Fruit fly (Drosophila melanogaster): ENCODE results near the gene CG3457.

Gene CG3457

DNA sequence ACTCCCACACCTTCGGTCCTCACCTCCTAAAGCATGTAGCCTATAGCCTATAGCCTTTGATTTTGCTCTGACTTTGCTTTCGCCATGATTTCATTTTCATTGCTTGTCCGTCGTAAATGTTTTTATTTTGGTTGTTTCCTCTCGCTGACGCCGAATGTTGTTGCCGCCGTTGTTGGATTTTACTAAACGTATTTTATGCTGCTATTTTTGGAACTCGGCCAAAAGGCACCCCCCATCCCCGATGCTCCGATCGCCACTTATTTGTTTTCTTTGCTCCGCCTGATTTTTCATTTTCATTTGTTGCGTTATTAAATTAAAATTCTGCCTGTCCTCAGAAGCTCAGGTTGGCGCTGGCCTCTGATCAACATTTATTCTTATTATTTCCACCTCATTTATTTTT is 31.6 kb downstream of the CG3457 start:
- TF ChIP-seq cnc (optimal IDR thresholded peaks at IDR 0.05) = no peak
- TF ChIP-seq CG11617 (GFP tag; optimal IDR thresholded peaks at IDR 0.05) = no peak
- no peak for TF ChIP-seq Clk (GFP tag; optimal IDR thresholded peaks at IDR 0.05)
- no peak for TF ChIP-seq toe (GFP tag; optimal IDR thresholded peaks at IDR 0.05)
- no peak for TF ChIP-seq Mnt (GFP tag; optimal IDR thresholded peaks at IDR 0.05)
- no peak for TF ChIP-seq ovo (GFP tag; optimal IDR thresholded peaks at IDR 0.05)
- TF ChIP-seq Crg-1 (GFP tag; optimal IDR thresholded peaks at IDR 0.05) = no peak
- TF ChIP-seq CG12768 (GFP tag; optimal IDR thresholded peaks at IDR 0.05) = no peak
- TF ChIP-seq CG7045 (GFP tag; optimal IDR thresholded peaks at IDR 0.05) = no peak
- no peak for TF ChIP-seq tj (GFP tag; optimal IDR thresholded peaks at IDR 0.05)
- no peak for TF ChIP-seq CG7101 (tag; optimal IDR thresholded peaks at IDR 0.05)
- no peak for TF ChIP-seq CG14711 (tag; optimal IDR thresholded peaks at IDR 0.05)
- no peak for TF ChIP-seq pad (GFP tag; optimal IDR thresholded peaks at IDR 0.05)
- TF ChIP-seq CG33017 (tag; optimal IDR thresholded peaks at IDR 0.05) = no peak

DNA sequence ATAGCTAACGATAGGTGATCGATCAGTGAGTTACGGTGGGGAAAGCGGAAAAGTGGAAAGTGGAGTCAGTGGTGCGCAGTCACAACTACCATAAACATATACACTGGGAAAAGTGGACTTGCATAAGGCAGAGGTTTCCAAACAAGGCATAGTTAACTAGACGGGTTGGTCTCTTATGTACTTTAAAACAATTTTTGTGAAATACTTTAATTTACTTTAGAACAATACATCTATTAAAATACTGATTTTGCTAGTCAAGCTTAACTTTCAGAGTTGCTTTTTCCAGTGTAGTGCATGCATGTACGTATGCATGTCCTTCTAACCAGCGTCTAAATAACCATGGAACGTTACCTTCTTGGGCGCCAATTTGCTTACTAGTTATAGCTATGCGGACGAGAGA is 32.3 kb downstream of the CG3457 start:
- TF ChIP-seq CG7045 (GFP tag; optimal IDR thresholded peaks at IDR 0.05) (no peak), CG12768 (GFP tag; optimal IDR thresholded peaks at IDR 0.05) (no peak), CG11617 (GFP tag; optimal IDR thresholded peaks at IDR 0.05) (no peak), CG1620 (GFP tag; optimal IDR thresholded peaks at IDR 0.05) (no peak), pad (GFP tag; optimal IDR thresholded peaks at IDR 0.05) (no peak), ovo (GFP tag; optimal IDR thresholded peaks at IDR 0.05) (no peak), CG14711 (tag; optimal IDR thresholded peaks at IDR 0.05) (no peak), bab1 (GFP tag; optimal IDR thresholded peaks at IDR 0.05) (no peak), CG7101 (tag; optimal IDR thresholded peaks at IDR 0.05) (no peak), cic (GFP tag; optimal IDR thresholded peaks at IDR 0.05) (no peak), Clk (GFP tag; optimal IDR thresholded peaks at IDR 0.05) (no peak), CG5204 (GFP tag; optimal IDR thresholded peaks at IDR 0.05) (no peak), tj (GFP tag; optimal IDR thresholded peaks at IDR 0.05) (no peak), kay (GFP tag; ENCODE audit: borderline replicate concordance) (no peak), Crg-1 (GFP tag; optimal IDR thresholded peaks at IDR 0.05) (no peak), toe (GFP tag; optimal IDR thresholded peaks at IDR 0.05) (no peak), Mnt (GFP tag; optimal IDR thresholded peaks at IDR 0.05) (no peak), cnc (optimal IDR thresholded peaks at IDR 0.05) (no peak), CG33017 (tag; optimal IDR thresholded peaks at IDR 0.05) (no peak), Hr96 (GFP tag; optimal IDR thresholded peaks at IDR 0.05) (no peak)

DNA sequence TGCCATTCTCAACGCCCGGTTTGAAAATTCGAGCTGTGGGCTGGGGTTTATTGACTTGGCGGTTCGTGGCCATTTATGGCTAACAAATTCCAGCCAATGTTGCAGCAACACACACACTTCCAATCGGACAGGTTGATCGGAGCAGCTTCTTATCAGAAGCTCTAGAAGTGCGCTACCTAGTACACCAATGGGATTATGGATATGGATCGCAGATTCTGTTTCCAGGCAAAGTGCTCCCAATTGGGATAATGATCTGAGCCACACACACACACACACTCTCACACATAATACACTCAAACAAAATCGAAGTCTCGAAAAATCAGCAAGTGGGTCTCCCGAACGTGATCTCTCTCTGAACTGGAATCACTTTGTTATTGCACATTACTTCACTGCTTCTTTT is 34.0 kb downstream of the CG3457 start:
- TF ChIP-seq CG7045 (GFP tag; optimal IDR thresholded peaks at IDR 0.05) = no peak
- no peak for TF ChIP-seq CG7101 (tag; optimal IDR thresholded peaks at IDR 0.05)
- no peak for TF ChIP-seq CG5204 (GFP tag; optimal IDR thresholded peaks at IDR 0.05)
- no peak for TF ChIP-seq CG1620 (GFP tag; optimal IDR thresholded peaks at IDR 0.05)
- TF ChIP-seq tj (GFP tag; optimal IDR thresholded peaks at IDR 0.05) = no peak
- no peak for TF ChIP-seq CG11617 (GFP tag; optimal IDR thresholded peaks at IDR 0.05)
- TF ChIP-seq kay (GFP tag; ENCODE audit: borderline replicate concordance) = no peak
- TF ChIP-seq cnc (optimal IDR thresholded peaks at IDR 0.05) = no peak
- no peak for TF ChIP-seq CG12768 (GFP tag; optimal IDR thresholded peaks at IDR 0.05)
- no peak for TF ChIP-seq pad (GFP tag; optimal IDR thresholded peaks at IDR 0.05)

DNA sequence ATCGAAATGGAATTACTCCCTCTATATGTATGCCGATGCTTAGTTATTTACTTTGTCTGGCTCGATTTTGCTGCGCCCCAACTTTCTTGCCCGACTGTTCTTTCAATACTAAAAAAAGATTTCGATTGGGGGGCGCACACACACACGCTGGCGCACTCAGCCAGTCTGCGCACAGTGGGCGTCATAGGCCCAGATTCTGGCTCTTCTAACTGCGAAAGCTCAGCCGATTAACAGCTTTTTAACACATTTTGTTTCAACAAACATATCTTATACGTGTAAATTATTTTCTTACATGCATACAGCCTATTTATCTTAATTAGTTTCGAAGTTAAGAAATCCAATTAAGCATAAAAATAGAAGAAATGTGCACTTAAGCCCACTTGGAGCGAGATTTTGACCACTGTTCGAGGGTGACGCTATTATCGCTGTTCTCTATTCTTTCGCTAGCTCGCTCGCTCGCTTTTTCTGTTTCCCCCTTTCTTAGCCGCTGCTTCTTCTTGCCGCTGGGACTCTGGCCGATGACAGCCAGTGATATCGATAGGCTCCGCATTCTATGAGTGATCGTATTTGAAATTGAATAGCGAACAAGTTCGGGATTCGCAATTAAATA is 34.7 kb downstream of the CG3457 start, which contains the start of gene Vinc:
Gene Vinc (minus strand): TSS at position 387 of the 610 bp plus-strand sequence.
- peak; percentile 90 for TF ChIP-seq toe (GFP tag; optimal IDR thresholded peaks at IDR 0.05)
- TF ChIP-seq bab1 (GFP tag; optimal IDR thresholded peaks at IDR 0.05) = peak; percentile 97
- peak; percentile 86 for TF ChIP-seq tj (GFP tag; optimal IDR thresholded peaks at IDR 0.05)
- TF ChIP-seq CG11617 (GFP tag; optimal IDR thresholded peaks at IDR 0.05) = peak; percentile 91
- TF ChIP-seq Crg-1 (GFP tag; optimal IDR thresholded peaks at IDR 0.05) = peak; percentile 74
- peak; percentile 96 for TF ChIP-seq CG1620 (GFP tag; optimal IDR thresholded peaks at IDR 0.05)
- TF ChIP-seq CG14711 (tag; optimal IDR thresholded peaks at IDR 0.05) = peak; percentile 89
- TF ChIP-seq CG33017 (tag; optimal IDR thresholded peaks at IDR 0.05) = peak; percentile 74
- TF ChIP-seq CG12768 (GFP tag; optimal IDR thresholded peaks at IDR 0.05) = peak; percentile 89
- TF ChIP-seq CG7101 (tag; optimal IDR thresholded peaks at IDR 0.05) = peak; percentile 92
- no peak for TF ChIP-seq cnc (optimal IDR thresholded peaks at IDR 0.05)
- TF ChIP-seq Mnt (GFP tag; optimal IDR thresholded peaks at IDR 0.05) = peak; percentile 87
- no peak for TF ChIP-seq kay (GFP tag; ENCODE audit: borderline replicate concordance)
- TF ChIP-seq Hr96 (GFP tag; optimal IDR thresholded peaks at IDR 0.05) = peak; percentile 96
- TF ChIP-seq Clk (GFP tag; optimal IDR thresholded peaks at IDR 0.05) = peak; percentile 81
- TF ChIP-seq pad (GFP tag; optimal IDR thresholded peaks at IDR 0.05) = peak; percentile 92
- TF ChIP-seq cic (GFP tag; optimal IDR thresholded peaks at IDR 0.05) = peak; percentile 82
- peak; percentile 41 for TF ChIP-seq ovo (GFP tag; optimal IDR thresholded peaks at IDR 0.05)
- TF ChIP-seq CG7045 (GFP tag; optimal IDR thresholded peaks at IDR 0.05) = peak; percentile 84
- no peak for TF ChIP-seq CG5204 (GFP tag; optimal IDR thresholded peaks at IDR 0.05)

DNA sequence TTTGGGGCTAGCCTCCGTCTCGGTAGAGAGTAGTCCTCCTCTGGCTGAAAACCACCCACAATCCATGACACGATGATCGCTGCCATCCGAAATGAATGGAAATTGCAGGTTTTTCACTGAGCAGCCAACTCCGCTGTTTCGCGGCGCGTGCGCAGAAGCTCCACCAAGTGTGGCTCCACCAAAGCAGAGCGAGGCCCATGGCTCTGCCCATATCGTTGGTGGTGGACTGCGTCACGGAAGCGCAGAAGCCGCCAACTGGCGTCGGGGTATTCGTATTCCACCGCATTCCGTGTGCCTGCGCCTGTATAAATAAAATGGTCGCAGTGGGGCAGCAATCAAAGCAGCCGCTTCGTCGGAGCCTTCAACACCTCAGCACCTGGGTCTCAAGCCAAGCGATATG is 35.8 kb downstream of the CG3457 start, which contains the start of gene CG14052:
Gene CG14052 (plus strand): TSS at position 301 of the 400 bp plus-strand sequence.
- TF ChIP-seq CG12768 (GFP tag; optimal IDR thresholded peaks at IDR 0.05) = no peak
- no peak for TF ChIP-seq cnc (optimal IDR thresholded peaks at IDR 0.05)
- no peak for TF ChIP-seq toe (GFP tag; optimal IDR thresholded peaks at IDR 0.05)
- no peak for TF ChIP-seq CG11617 (GFP tag; optimal IDR thresholded peaks at IDR 0.05)
- no peak for TF ChIP-seq kay (GFP tag; ENCODE audit: borderline replicate concordance)

DNA sequence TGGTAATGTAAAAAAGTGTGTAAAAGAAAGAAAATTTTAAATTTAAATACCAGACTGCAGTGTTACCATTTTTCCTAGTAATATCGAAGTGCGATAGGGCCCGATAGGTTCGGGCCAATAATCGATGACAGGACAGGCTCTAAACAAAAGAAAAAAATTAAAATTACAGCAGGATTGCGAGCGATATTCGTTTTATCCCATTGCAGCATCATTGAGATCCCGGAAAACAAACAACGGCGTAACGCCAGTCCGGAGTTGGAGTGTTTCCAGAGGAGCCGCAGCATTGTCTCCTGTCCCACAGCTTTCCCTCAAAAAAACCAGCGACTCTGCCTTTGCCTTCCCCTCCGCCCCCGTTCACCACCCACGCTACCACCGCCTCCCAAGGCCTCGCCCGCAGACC is 37.5 kb downstream of the CG3457 start, which contains the start of gene pcx:
Gene pcx (plus strand): TSS at position 159 of the 400 bp plus-strand sequence.
- TF ChIP-seq kay (GFP tag; ENCODE audit: borderline replicate concordance) (no peak), CG14711 (tag; optimal IDR thresholded peaks at IDR 0.05) (no peak), toe (GFP tag; optimal IDR thresholded peaks at IDR 0.05) (no peak), tj (GFP tag; optimal IDR thresholded peaks at IDR 0.05) (no peak), CG33017 (tag; optimal IDR thresholded peaks at IDR 0.05) (no peak)

Measured in whole organism, adult.